Fruit fly (Drosophila melanogaster): ENCODE data around the gene CG17404.

The CG17404 gene

DNA sequence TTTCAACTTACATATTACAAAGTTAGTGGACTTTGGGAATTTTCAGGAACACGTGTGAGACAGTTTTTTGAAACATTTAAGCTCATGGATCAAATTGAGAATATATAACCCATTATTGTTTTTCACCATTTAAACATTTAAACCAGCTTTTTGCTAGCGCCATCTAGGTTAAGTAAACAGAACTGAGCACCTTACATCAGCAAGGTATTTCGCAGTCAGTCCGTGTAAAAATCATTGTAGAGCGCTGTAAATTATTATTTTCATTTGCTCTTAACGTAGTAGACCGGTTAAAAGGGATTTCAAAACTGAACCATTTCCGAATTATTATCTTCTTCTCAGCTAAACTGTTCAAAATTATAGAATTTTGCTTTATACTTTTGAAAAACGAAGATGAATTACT, 2.7 kb downstream of the CG17404 start, which contains the start of gene Rsbp15:
TSS of gene Rsbp15 (plus strand) at position 295 of the 400 bp plus-strand sequence.
- TF ChIP-seq CG34367 (tag; optimal IDR thresholded peaks at IDR 0.05) (no peak), CG32121 (GFP tag; IDR thresholded peaks at IDR 0.05) (no peak), CG8301 (tag; optimal IDR thresholded peaks at IDR 0.05) (no peak), CG14655 (GFP tag; optimal IDR thresholded peaks at IDR 0.05) (no peak), CG8159 (tag; optimal IDR thresholded peaks at IDR 0.05) (no peak), CG9948 (tag; optimal IDR thresholded peaks at IDR 0.05) (no peak), CG17806 (tag; optimal IDR thresholded peaks at IDR 0.05) (no peak), CG10348 (GFP tag; IDR thresholded peaks at IDR 0.05) (no peak), Ets98B (GFP tag; IDR thresholded peaks at IDR 0.05) (no peak), Snoo (tag; optimal IDR thresholded peaks at IDR 0.05) (no peak), EcR (GFP tag; optimal IDR thresholded peaks at IDR 0.05) (no peak), fd96Ca (GFP tag; IDR thresholded peaks at IDR 0.05) (no peak), gl (tag; optimal IDR thresholded peaks at IDR 0.05) (no peak), Pif1A (GFP tag; optimal IDR thresholded peaks at IDR 0.05) (no peak), CG13204 (GFP tag; optimal IDR thresholded peaks at IDR 0.05) (no peak), CG12605 (GFP tag; IDR thresholded peaks at IDR 0.05) (no peak), Pif1B (GFP tag; optimal IDR thresholded peaks at IDR 0.05) (no peak), CG15710 (tag; optimal IDR thresholded peaks at IDR 0.05) (no peak)

DNA sequence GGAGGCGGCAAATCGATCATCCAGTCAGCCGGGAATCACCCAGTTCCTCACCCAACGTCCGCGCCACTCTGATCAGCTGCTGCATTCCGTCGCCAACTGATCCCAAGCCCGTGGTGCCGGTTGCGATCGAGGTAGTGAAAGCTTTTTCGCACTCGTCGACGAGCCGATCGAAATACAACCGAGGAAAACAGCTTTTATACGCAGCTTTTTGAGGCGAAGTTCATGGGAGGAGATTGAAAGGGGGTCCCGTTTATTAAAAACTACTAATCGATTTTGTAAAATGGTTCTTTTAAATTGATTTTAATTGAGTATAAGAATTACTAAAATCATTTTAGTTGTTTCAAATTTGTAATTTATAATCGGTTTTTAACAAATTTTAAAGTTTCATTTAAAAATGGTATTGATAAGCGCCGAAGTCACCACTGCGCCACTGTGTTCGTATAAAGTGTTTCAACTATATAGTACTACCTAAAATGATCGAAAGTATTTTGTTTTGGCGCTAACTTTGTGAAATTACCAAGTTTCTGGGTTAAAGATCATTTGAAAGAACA, 3.4 kb downstream of the CG17404 start, which contains the start of gene CG4860:
TSS of gene CG4860 (minus strand) at position 99 of the 551 bp plus-strand sequence.
- TF ChIP-seq CG17806 (tag; optimal IDR thresholded peaks at IDR 0.05): peak; percentile 81
- TF ChIP-seq Pif1B (GFP tag; optimal IDR thresholded peaks at IDR 0.05): peak; percentile 80
- TF ChIP-seq D1 (tag; optimal IDR thresholded peaks at IDR 0.05): peak; percentile 19
- TF ChIP-seq CG32121 (GFP tag; IDR thresholded peaks at IDR 0.05): peak; percentile 94
- peak; percentile 75 for TF ChIP-seq CG9948 (tag; optimal IDR thresholded peaks at IDR 0.05)
- TF ChIP-seq CG15710 (tag; optimal IDR thresholded peaks at IDR 0.05): peak; percentile 74
- TF ChIP-seq CG8159 (tag; optimal IDR thresholded peaks at IDR 0.05): peak; percentile 80
- TF ChIP-seq CG13204 (GFP tag; optimal IDR thresholded peaks at IDR 0.05): no peak
- peak; percentile 86 for TF ChIP-seq fd96Ca (GFP tag; IDR thresholded peaks at IDR 0.05)
- peak; percentile 91 for TF ChIP-seq Pif1A (GFP tag; optimal IDR thresholded peaks at IDR 0.05)
- peak; percentile 88 for TF ChIP-seq CG12605 (GFP tag; IDR thresholded peaks at IDR 0.05)
- no peak for TF ChIP-seq EcR (GFP tag; optimal IDR thresholded peaks at IDR 0.05)
- TF ChIP-seq CG10348 (GFP tag; IDR thresholded peaks at IDR 0.05): 0 out of 2 replicates have a peak, but pooled peaks have one; percentile 48
- TF ChIP-seq Ets98B (GFP tag; IDR thresholded peaks at IDR 0.05): peak; percentile 93
- TF ChIP-seq CG4496 (GFP tag; IDR thresholded peaks at IDR 0.05): peak; percentile 91
- TF ChIP-seq gl (tag; optimal IDR thresholded peaks at IDR 0.05): peak; percentile 24
- TF ChIP-seq CG8301 (tag; optimal IDR thresholded peaks at IDR 0.05): peak; percentile 83
- TF ChIP-seq CG34367 (tag; optimal IDR thresholded peaks at IDR 0.05): peak; percentile 70
- peak; percentile 82 for TF ChIP-seq CG14655 (GFP tag; optimal IDR thresholded peaks at IDR 0.05)
- no peak for TF ChIP-seq Snoo (tag; optimal IDR thresholded peaks at IDR 0.05)
- TF ChIP-seq rn (GFP tag; IDR thresholded peaks at IDR 0.05): peak; percentile 63

- TF ChIP-seq CG32121 (GFP tag; IDR thresholded peaks at IDR 0.05): no peak
- TF ChIP-seq Ets98B (GFP tag; IDR thresholded peaks at IDR 0.05): no peak
Observed at dm6 chr3R:12219497-12219896, 5.3 kb downstream of the CG17404 start, which contains the start of gene Cog1. Cog1 (minus strand) TSS chr3R:12219686.

DNA sequence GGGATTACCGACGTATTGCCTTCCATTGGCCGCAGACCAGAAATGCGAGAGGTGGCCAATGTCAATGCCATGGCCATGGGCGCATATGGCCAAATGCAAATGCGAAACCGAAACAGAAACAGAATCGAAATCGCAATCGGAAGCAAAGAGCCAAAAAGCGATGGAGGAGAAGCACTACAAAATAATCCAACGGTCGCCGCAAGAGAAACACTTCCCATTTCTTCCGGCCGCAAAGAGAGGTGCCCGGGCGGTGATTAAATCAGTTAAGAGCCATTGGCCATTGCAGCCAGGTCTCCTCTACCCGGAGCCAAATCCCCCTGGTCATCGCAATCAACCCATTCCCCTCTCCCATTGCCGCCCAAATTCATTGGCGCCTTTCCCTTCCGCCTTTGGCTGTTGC, 10.6 kb downstream of the CG17404 start, which contains the start of gene CG14742:
TSS of gene CG14742 (plus strand) at position 301 of the 400 bp plus-strand sequence.
- TF ChIP-seq CG8159 (tag; optimal IDR thresholded peaks at IDR 0.05): no peak
- TF ChIP-seq Pif1A (GFP tag; optimal IDR thresholded peaks at IDR 0.05): no peak
- TF ChIP-seq CG34367 (tag; optimal IDR thresholded peaks at IDR 0.05): no peak
- no peak for TF ChIP-seq CG32121 (GFP tag; IDR thresholded peaks at IDR 0.05)
- no peak for TF ChIP-seq CG15710 (tag; optimal IDR thresholded peaks at IDR 0.05)
- no peak for TF ChIP-seq D1 (tag; optimal IDR thresholded peaks at IDR 0.05)
- no peak for TF ChIP-seq gl (tag; optimal IDR thresholded peaks at IDR 0.05)
- TF ChIP-seq Snoo (tag; optimal IDR thresholded peaks at IDR 0.05): no peak
- TF ChIP-seq CG17806 (tag; optimal IDR thresholded peaks at IDR 0.05): no peak
- TF ChIP-seq CG4496 (GFP tag; IDR thresholded peaks at IDR 0.05): no peak
- TF ChIP-seq EcR (GFP tag; optimal IDR thresholded peaks at IDR 0.05): no peak
- TF ChIP-seq CG14655 (GFP tag; optimal IDR thresholded peaks at IDR 0.05): no peak
- no peak for TF ChIP-seq rn (GFP tag; IDR thresholded peaks at IDR 0.05)
- no peak for TF ChIP-seq CG10348 (GFP tag; IDR thresholded peaks at IDR 0.05)
- TF ChIP-seq CG12605 (GFP tag; IDR thresholded peaks at IDR 0.05): no peak
- no peak for TF ChIP-seq Ets98B (GFP tag; IDR thresholded peaks at IDR 0.05)
- TF ChIP-seq CG9948 (tag; optimal IDR thresholded peaks at IDR 0.05): no peak
- no peak for TF ChIP-seq Pif1B (GFP tag; optimal IDR thresholded peaks at IDR 0.05)
- no peak for TF ChIP-seq CG8301 (tag; optimal IDR thresholded peaks at IDR 0.05)

dm6 chr3R:12211552-12211951, 13.3 kb downstream of the CG17404 start:
- TF ChIP-seq D1 (tag; optimal IDR thresholded peaks at IDR 0.05) (no peak), CG10348 (GFP tag; IDR thresholded peaks at IDR 0.05) (no peak), CG8301 (tag; optimal IDR thresholded peaks at IDR 0.05) (no peak), rn (GFP tag; IDR thresholded peaks at IDR 0.05) (no peak), CG12605 (GFP tag; IDR thresholded peaks at IDR 0.05) (no peak), CG14655 (GFP tag; optimal IDR thresholded peaks at IDR 0.05) (no peak), CG34367 (tag; optimal IDR thresholded peaks at IDR 0.05) (no peak), CG17806 (tag; optimal IDR thresholded peaks at IDR 0.05) (no peak), gl (tag; optimal IDR thresholded peaks at IDR 0.05) (no peak), CG8159 (tag; optimal IDR thresholded peaks at IDR 0.05) (no peak)

- TF ChIP-seq CG9948 (tag; optimal IDR thresholded peaks at IDR 0.05): no peak
- TF ChIP-seq CG17806 (tag; optimal IDR thresholded peaks at IDR 0.05): no peak
- TF ChIP-seq CG10348 (GFP tag; IDR thresholded peaks at IDR 0.05): no peak
- TF ChIP-seq D1 (tag; optimal IDR thresholded peaks at IDR 0.05): no peak
- no peak for TF ChIP-seq CG15710 (tag; optimal IDR thresholded peaks at IDR 0.05)
- TF ChIP-seq CG32121 (GFP tag; IDR thresholded peaks at IDR 0.05): no peak
- TF ChIP-seq Pif1A (GFP tag; optimal IDR thresholded peaks at IDR 0.05): no peak
- no peak for TF ChIP-seq CG14655 (GFP tag; optimal IDR thresholded peaks at IDR 0.05)
- TF ChIP-seq CG34367 (tag; optimal IDR thresholded peaks at IDR 0.05): no peak
- no peak for TF ChIP-seq CG8301 (tag; optimal IDR thresholded peaks at IDR 0.05)
Observed at dm6 chr3R:12210260-12210659, 14.6 kb downstream of the CG17404 start, which contains the start of gene CG4830. CG4830 (minus strand) TSS chr3R:12210360.
